Fruit fly (Drosophila melanogaster): Measurements from ENCODE around the gene Peritrophin-15b.

Gene Peritrophin-15b

DNA sequence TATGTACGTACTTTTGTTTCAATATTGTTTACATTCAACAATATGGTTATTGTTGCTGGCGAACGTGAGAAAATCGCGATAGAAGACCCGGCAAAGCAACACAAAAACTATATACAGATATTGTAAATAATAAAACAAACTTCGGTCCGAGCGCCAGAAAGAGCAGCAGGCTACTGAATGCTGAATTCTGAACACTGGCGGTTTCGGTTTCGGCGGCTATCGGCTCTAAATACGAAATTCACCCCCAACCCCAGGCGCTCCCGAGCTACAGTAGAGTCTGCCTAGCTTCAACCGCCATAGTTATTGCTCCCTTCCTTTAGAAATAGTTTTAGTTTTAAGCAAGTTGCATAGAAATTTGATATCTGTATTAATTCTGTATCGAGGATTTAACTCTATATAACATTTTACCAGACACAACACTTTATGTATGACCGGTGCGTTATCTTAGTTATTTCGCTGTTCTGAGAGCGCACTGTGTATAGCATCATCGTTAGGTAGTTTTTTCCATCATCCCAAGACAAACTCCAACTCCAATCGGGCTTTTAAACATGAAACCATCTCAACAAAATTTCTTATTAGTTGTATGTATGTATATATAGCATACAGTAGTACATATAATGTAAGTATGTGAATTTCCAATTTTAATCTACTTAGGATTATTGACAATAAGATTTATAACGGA is 32.3 kb downstream of the Peritrophin-15b start, which contains the start of gene CG7627 (continued):
- TF ChIP-seq az2 (GFP tag; optimal IDR thresholded peaks at IDR 0.05): peak; percentile 70
- TF ChIP-seq cwo (GFP tag; optimal IDR thresholded peaks at IDR 0.05): peak; percentile 83
- peak; percentile 57 for TF ChIP-seq CG4328 (GFP tag; optimal IDR thresholded peaks at IDR 0.05)
- peak; percentile 26 for TF ChIP-seq Nf-YB (GFP tag; optimal IDR thresholded peaks at IDR 0.05)
- peak; percentile 74 for TF ChIP-seq CG18262 (tag; optimal IDR thresholded peaks at IDR 0.05)
- TF ChIP-seq CG16863 (GFP tag; optimal IDR thresholded peaks at IDR 0.05): peak; percentile 40
- TF ChIP-seq so (GFP tag; IDR thresholded peaks at IDR 0.05): peak; percentile 74
- TF ChIP-seq CG4424 (GFP tag; optimal IDR thresholded peaks at IDR 0.05): peak; percentile 82
- TF ChIP-seq ewg (GFP tag; optimal IDR thresholded peaks at IDR 0.05): peak; percentile 47
- peak; percentile 68 for TF ChIP-seq Adf1 (GFP tag; IDR thresholded peaks at IDR 0.05)
- TF ChIP-seq slp2 (GFP tag; optimal IDR thresholded peaks at IDR 0.05): peak; percentile 12
- TF ChIP-seq CG6813 (GFP tag; optimal IDR thresholded peaks at IDR 0.05): peak; percentile 78
- no peak for TF ChIP-seq HLHmδ (GFP tag; optimal IDR thresholded peaks at IDR 0.05)
- TF ChIP-seq CG7839 (tag; optimal IDR thresholded peaks at IDR 0.05): peak; percentile 80
- TF ChIP-seq Awh (GFP tag; IDR thresholded peaks at IDR 0.05): peak; percentile 67; the same call in 1 of the 2 replicates
- peak; percentile 81 for TF ChIP-seq HLH3B (GFP tag; IDR thresholded peaks at IDR 0.05)
- TF ChIP-seq sim (GFP tag; IDR thresholded peaks at IDR 0.05): peak; percentile 57
- TF ChIP-seq salm (tag; optimal IDR thresholded peaks at IDR 0.05): no peak
- TF ChIP-seq Ets65A (GFP tag): peak; percentile 97
- TF ChIP-seq btn (GFP tag; optimal IDR thresholded peaks at IDR 0.05): peak; percentile 19
- TF ChIP-seq CG15601 (tag; optimal IDR thresholded peaks at IDR 0.05): peak; percentile 41
- TF ChIP-seq ken (GFP tag; IDR thresholded peaks at IDR 0.05): 0 out of 3 replicates have a peak, but pooled peaks have one; percentile 53
- TF ChIP-seq NFAT (GFP tag; IDR thresholded peaks at IDR 0.05): peak; percentile 82
- peak; percentile 62 for TF ChIP-seq dmrt11E (tag; optimal IDR thresholded peaks at IDR 0.05)
- TF ChIP-seq Ravus (GFP tag; IDR thresholded peaks at IDR 0.05): peak; percentile 54
- TF ChIP-seq prd (optimal IDR thresholded peaks at IDR 0.05): no peak
- TF ChIP-seq prd (GFP tag; IDR thresholded peaks at IDR 0.05): peak; percentile 81
- peak; percentile 59 for TF ChIP-seq Six4 (GFP tag; optimal IDR thresholded peaks at IDR 0.05)
- TF ChIP-seq BEAF-32 (GFP tag; optimal IDR thresholded peaks at IDR 0.05): no peak
- peak; percentile 54 for TF ChIP-seq Oli (tag; optimal IDR thresholded peaks at IDR 0.05)
- peak; percentile 88 for TF ChIP-seq CG11247 (GFP tag; IDR thresholded peaks at IDR 0.05)
- TF ChIP-seq Eip74EF (GFP tag; optimal IDR thresholded peaks at IDR 0.05): peak in 1 of 2 experiments; percentile 41
- TF ChIP-seq pita (GFP tag; optimal IDR thresholded peaks at IDR 0.05): no peak
- peak; percentile 72; the same call in 2 of the 3 replicates for TF ChIP-seq CG11695 (GFP tag; IDR thresholded peaks at IDR 0.05)
- peak; percentile 13 for TF ChIP-seq jing (GFP tag; optimal IDR thresholded peaks at IDR 0.05)
- TF ChIP-seq CHES-1-like (GFP tag; optimal IDR thresholded peaks at IDR 0.05): peak; percentile 84
- no peak for TF ChIP-seq Dp (GFP tag; optimal IDR thresholded peaks at IDR 0.05)
- peak; percentile 53 for TF ChIP-seq sqz (GFP tag; optimal IDR thresholded peaks at IDR 0.05)
- TF ChIP-seq croc (GFP tag; conservative IDR thresholded peaks at IDR 0.05): peak; percentile 69
- peak; percentile 70 for TF ChIP-seq B-H2 (GFP tag; optimal IDR thresholded peaks at IDR 0.05)
- TF ChIP-seq Hr3 (GFP tag; optimal IDR thresholded peaks at IDR 0.05): peak; percentile 62
- peak; percentile 59 for TF ChIP-seq pnt (GFP tag; optimal IDR thresholded peaks at IDR 0.05)
- no peak for TF ChIP-seq CG17186 (GFP tag; optimal IDR thresholded peaks at IDR 0.05)
- peak; percentile 70 for TF ChIP-seq unpg (GFP tag; optimal IDR thresholded peaks at IDR 0.05)
- TF ChIP-seq CG18619 (GFP tag; optimal IDR thresholded peaks at IDR 0.05): peak; percentile 71
- TF ChIP-seq Max (GFP tag; optimal IDR thresholded peaks at IDR 0.05): peak; percentile 47
- TF ChIP-seq twi (tag; optimal IDR thresholded peaks at IDR 0.05): no peak
- peak; percentile 47 for TF ChIP-seq wor (GFP tag; IDR thresholded peaks at IDR 0.05)
- TF ChIP-seq CG31224 (GFP tag; IDR thresholded peaks at IDR 0.05): peak; percentile 96
- peak; percentile 67 for TF ChIP-seq CG6765 (GFP tag; optimal IDR thresholded peaks at IDR 0.05)
